Worm (Caenorhabditis elegans): Measurements from ENCODE around the gene clec-148.

ce11 chrIII:140904-141303 is 34.7 kb downstream of the clec-148 start, which contains the start of gene fbxb-81:
- TF ChIP-seq nhr-237 (tag; optimal IDR thresholded peaks at IDR 0.05) (no peak), lin-13 (tag; optimal IDR thresholded peaks at IDR 0.05) (no peak), elt-3 (tag; optimal IDR thresholded peaks at IDR 0.05) (no peak), pha-4 (tag; optimal IDR thresholded peaks at IDR 0.05) (no peak), unc-62 (GFP tag; optimal IDR thresholded peaks at IDR 0.05) (no peak), ceh-39 (tag; optimal IDR thresholded peaks at IDR 0.05) (no peak), mab-5 (tag; optimal IDR thresholded peaks at IDR 0.05) (no peak)

All from whole organism, mixed stage, embryonic.